Fruit fly (Drosophila melanogaster) whole organism, wandering third instar larva: ENCODE data around the gene nullo.

Experiments
- Abd-B ChIP-seq: fragments of >200 bp; optimal IDR thresholded peaks from 2 replicates; lab custom pipeline; 2017; ENCODE audit warnings: missing biosample characterization, missing genetic modification characterization
- CG32264 ChIP-seq: fragments of 200-800 bp; sonication (Bioruptor generic); optimal IDR thresholded peaks from 2 replicates; lab custom pipeline; 2016; ENCODE audit warnings: missing biosample characterization, missing genetic modification characterization
- CG9705 ChIP-seq: fragments of 200-800 bp; sonication (Bioruptor generic); optimal IDR thresholded peaks from 2 replicates; lab custom pipeline; 2018; ENCODE audit warnings: missing biosample characterization, mild to moderate bottlenecking, missing genetic modification characterization
- CrebA ChIP-seq: fragments of 200-800 bp; sonication (Bioruptor generic); optimal IDR thresholded peaks from 2 replicates; lab custom pipeline; 2016; ENCODE audit warnings: missing biosample characterization, mild to moderate bottlenecking, missing genetic modification characterization, borderline replicate concordance
- Dfd ChIP-seq: fragments of >200 bp; optimal IDR thresholded peaks from 2 replicates; lab custom pipeline; 2017; ENCODE audit warnings: missing biosample characterization, missing genetic modification characterization
- Dif ChIP-seq: fragments of 200-275, 200-300 bp; sonication (Bioruptor generic); optimal IDR thresholded peaks from 2 replicates; lab custom pipeline; 2018; ENCODE audit warnings: missing biosample characterization, missing genetic modification characterization; ENCODE audit not compliant: partially characterized antibody
- GATAd ChIP-seq: sonication (Bioruptor generic); optimal IDR thresholded peaks from 2 replicates; lab custom pipeline; 2016; ENCODE audit warnings: missing biosample characterization, missing genetic modification characterization
- HLH106 ChIP-seq: fragments of 200-800 bp; optimal IDR thresholded peaks from 3 replicates; lab custom pipeline; 2019; ENCODE audit warnings: missing biosample characterization, mild to moderate bottlenecking, missing genetic modification characterization, moderate library complexity
- Hnf4 ChIP-seq: fragments of 200-800 bp; sonication (Bioruptor generic); optimal IDR thresholded peaks from 2 replicates; lab custom pipeline; 2016; ENCODE audit warnings: missing biosample characterization, mild to moderate bottlenecking, missing genetic modification characterization
- Hr78 ChIP-seq: fragments of >200 bp; optimal IDR thresholded peaks from 2 replicates; lab custom pipeline; 2017; ENCODE audit warnings: missing biosample characterization, missing genetic modification characterization
- Hr83 ChIP-seq: fragments of 200-300 bp; sonication (Bioruptor generic); optimal IDR thresholded peaks from 2 replicates; lab custom pipeline; 2016; ENCODE audit warnings: missing biosample characterization, mild to moderate bottlenecking, missing genetic modification characterization, moderate library complexity; ENCODE audit not compliant: poor library complexity, severe bottlenecking
- Jra ChIP-seq: sonication (Bioruptor generic); optimal IDR thresholded peaks from 2 replicates; lab custom pipeline; 2016; ENCODE audit warnings: missing biosample characterization, missing genetic modification characterization
- Mio ChIP-seq: sonication (Bioruptor generic); optimal IDR thresholded peaks from 2 replicates; lab custom pipeline; 2016; ENCODE audit warnings: missing biosample characterization, missing genetic modification characterization
- Myc ChIP-seq: fragments of >200 bp; optimal IDR thresholded peaks from 2 replicates; lab custom pipeline; 2017
- OdsH ChIP-seq: fragments of 200-800 bp; sonication (Bioruptor generic); optimal IDR thresholded peaks from 2 replicates; lab custom pipeline; 2016; ENCODE audit warnings: missing biosample characterization, mild to moderate bottlenecking, missing genetic modification characterization
- Rel ChIP-seq, 2 experiments: fragments of 200-800 bp; sonication (Bioruptor generic) in 1 of 2; optimal IDR thresholded peaks; 2 replicates in 1 of 2; 3 replicates in 1 of 2; lab custom pipeline; 2016 to 2019; ENCODE audit warnings: mild to moderate bottlenecking in 2 of 2, missing biosample characterization in 2 of 2, missing genetic modification characterization in 2 of 2, moderate library complexity in 1 of 2
- Sp1 ChIP-seq: fragments of 200-800 bp; sonication (Bioruptor generic); optimal IDR thresholded peaks from 3 replicates; lab custom pipeline; 2019; ENCODE audit warnings: missing biosample characterization, mild to moderate bottlenecking, missing genetic modification characterization, moderate library complexity
- Vsx2 ChIP-seq: fragments of 200-300, 225-300 bp; sonication (Bioruptor generic); optimal IDR thresholded peaks from 2 replicates; lab custom pipeline; 2018; ENCODE audit warnings: missing biosample characterization, missing genetic modification characterization; ENCODE audit not compliant: partially characterized antibody
- br ChIP-seq: fragments of 200-800 bp; sonication (Bioruptor generic); optimal IDR thresholded peaks from 2 replicates; lab custom pipeline; 2016; ENCODE audit warnings: missing biosample characterization, missing genetic modification characterization
- brk ChIP-seq: fragments of 200-800 bp; sonication (Bioruptor generic); optimal IDR thresholded peaks from 2 replicates; lab custom pipeline; 2016; ENCODE audit warnings: missing biosample characterization, mild to moderate bottlenecking, missing genetic modification characterization
- dl ChIP-seq, 2 experiments: fragments of 175-275, 200-275 bp in 1 of 2; fragments of 200-275 bp in 1 of 2; sonication (Bioruptor generic); optimal IDR thresholded peaks; lab custom pipeline; 2018; ENCODE audit warnings: mild to moderate bottlenecking in 2 of 2, missing biosample characterization in 2 of 2, missing genetic modification characterization in 2 of 2, moderate library complexity in 2 of 2; ENCODE audit not compliant: partially characterized antibody in 2 of 2, insufficient read depth in 1 of 2
- dmrt93B ChIP-seq: fragments of 200-800 bp; sonication (Bioruptor generic); optimal IDR thresholded peaks from 2 replicates; lab custom pipeline; 2018; ENCODE audit warnings: missing biosample characterization, mild to moderate bottlenecking, missing genetic modification characterization
- dsf ChIP-seq: sonication (Bioruptor generic); optimal IDR thresholded peaks from 2 replicates; lab custom pipeline; 2016; ENCODE audit warnings: missing biosample characterization, missing genetic modification characterization, borderline replicate concordance
- ey ChIP-seq: fragments of 200-800 bp; sonication (Bioruptor generic); optimal IDR thresholded peaks from 2 replicates; lab custom pipeline; 2016; ENCODE audit warnings: missing biosample characterization, missing genetic modification characterization
- foxo ChIP-seq, 2 experiments: fragments of 200-800 bp; sonication (Bioruptor generic); optimal IDR thresholded peaks; 2 replicates in 1 of 2; 3 replicates in 1 of 2; lab custom pipeline; 2016 to 2017; ENCODE audit warnings: missing biosample characterization in 2 of 2, missing genetic modification characterization in 2 of 2
- fru ChIP-seq: fragments of 200-800 bp; sonication (Bioruptor generic); optimal IDR thresholded peaks from 3 replicates; lab custom pipeline; 2016; ENCODE audit warnings: missing biosample characterization, mild to moderate bottlenecking, missing genetic modification characterization
- h ChIP-seq: fragments of 200-800 bp; sonication (Bioruptor generic); optimal IDR thresholded peaks from 3 replicates; lab custom pipeline; 2016; ENCODE audit warnings: missing biosample characterization, mild to moderate bottlenecking, missing genetic modification characterization
- jim ChIP-seq: fragments of 175-275, 200-325 bp; sonication (Bioruptor generic); optimal IDR thresholded peaks from 2 replicates; lab custom pipeline; 2016; ENCODE audit warnings: missing biosample characterization, mild to moderate bottlenecking, missing genetic modification characterization
- lola ChIP-seq: fragments of >200 bp; optimal IDR thresholded peaks from 2 replicates; lab custom pipeline; 2017; ENCODE audit warnings: missing biosample characterization, missing genetic modification characterization
- pan ChIP-seq: fragments of >200 bp; optimal IDR thresholded peaks from 2 replicates; lab custom pipeline; 2017
- psq ChIP-seq: fragments of 200-800 bp; sonication (Bioruptor generic); optimal IDR thresholded peaks from 3 replicates; lab custom pipeline; 2017; ENCODE audit warnings: missing biosample characterization, mild to moderate bottlenecking, missing genetic modification characterization, moderate library complexity
- rgr ChIP-seq: fragments of 200-800 bp; sonication (Bioruptor generic); optimal IDR thresholded peaks from 3 replicates; lab custom pipeline; 2016; ENCODE audit warnings: missing biosample characterization, mild to moderate bottlenecking, missing genetic modification characterization
- sage ChIP-seq: fragments of 200-800 bp; sonication (Bioruptor generic); optimal IDR thresholded peaks from 2 replicates; lab custom pipeline; 2016; ENCODE audit warnings: missing biosample characterization, mild to moderate bottlenecking, missing genetic modification characterization
- sv ChIP-seq: fragments of 200-800 bp; sonication (Bioruptor generic); optimal IDR thresholded peaks from 3 replicates; lab custom pipeline; 2016; ENCODE audit warnings: missing biosample characterization, missing genetic modification characterization
- tai ChIP-seq: sonication (Bioruptor generic); optimal IDR thresholded peaks from 2 replicates; lab custom pipeline; 2016; ENCODE audit warnings: missing biosample characterization, missing genetic modification characterization
- usp ChIP-seq: fragments of >200 bp; optimal IDR thresholded peaks from 2 replicates; lab custom pipeline; 2017; ENCODE audit warnings: missing biosample characterization, missing genetic modification characterization
- woc ChIP-seq: sonication (Bioruptor generic); optimal IDR thresholded peaks from 2 replicates; lab custom pipeline; 2016; ENCODE audit warnings: missing biosample characterization, mild to moderate bottlenecking, missing genetic modification characterization

Gene nullo

dm6 chrX:7014931-7015428 is 34.3 kb upstream of the nullo start:
- TF ChIP-seq jim: no peak
- TF ChIP-seq lola: no peak
- TF ChIP-seq GATAd: no peak
- no peak for TF ChIP-seq Vsx2 (GFP tag; lab: Kevin White, UChicago)
- TF ChIP-seq Mio (GFP tag; lab: Kevin White, UChicago): no peak
- TF ChIP-seq Dif (GFP tag; lab: Kevin White, UChicago): no peak
- peak; percentile 22 for TF ChIP-seq h (GFP tag; lab: Kevin White, UChicago)
- TF ChIP-seq pan (lab: Kevin White, UChicago): peak; percentile 53
- no peak for TF ChIP-seq Abd-B (GFP tag; lab: Kevin White, UChicago)
- TF ChIP-seq rgr (GFP tag; lab: Kevin White, UChicago): peak; percentile 34
- TF ChIP-seq OdsH (GFP tag; lab: Kevin White, UChicago): no peak
- TF ChIP-seq dsf (GFP tag; lab: Kevin White, UChicago): no peak
- no peak for TF ChIP-seq sage
- no peak for TF ChIP-seq dmrt93B (GFP tag; lab: Kevin White, UChicago)
- TF ChIP-seq ey: peak; percentile 69
- TF ChIP-seq Hr78 (GFP tag; lab: Kevin White, UChicago): no peak
- peak; percentile 5 for TF ChIP-seq Jra (GFP tag; lab: Kevin White, UChicago)
- no peak for TF ChIP-seq CG32264 (GFP tag; lab: Kevin White, UChicago)
- peak; percentile 8 to 78 for TF ChIP-seq foxo (GFP tag; optimal IDR thresholded peaks at IDR 0.05; lab: Kevin White, UChicago)
- TF ChIP-seq Hnf4 (GFP tag; lab: Kevin White, UChicago): peak; percentile 57
- peak; percentile 43 for TF ChIP-seq fru
- peak; percentile 0 for TF ChIP-seq Hr83 (GFP tag; lab: Kevin White, UChicago)
- TF ChIP-seq Myc (lab: Kevin White, UChicago): peak; percentile 48
- no peak for TF ChIP-seq Rel (GFP tag; optimal IDR thresholded peaks at IDR 0.05; lab: Kevin White, UChicago)
- TF ChIP-seq Rel (tag; optimal IDR thresholded peaks at IDR 0.05; lab: Kevin White, UChicago): peak; percentile 8
- no peak for TF ChIP-seq usp (GFP tag; lab: Kevin White, UChicago)
- peak; percentile 10 for TF ChIP-seq br (GFP tag; lab: Kevin White, UChicago)
- TF ChIP-seq Sp1: peak; percentile 5
- no peak for TF ChIP-seq Dfd
- TF ChIP-seq HLH106 (tag; lab: Kevin White, UChicago): peak; percentile 38
- TF ChIP-seq brk (GFP tag; lab: Kevin White, UChicago): no peak
- TF ChIP-seq dl (GFP tag; optimal IDR thresholded peaks at IDR 0.05; lab: Kevin White, UChicago; ENCODE audit: insufficient read depth in 1 of 2, partially characterized antibody in 2 of 2): no peak
- no peak for TF ChIP-seq CG9705 (GFP tag; lab: Kevin White, UChicago)
- TF ChIP-seq psq (GFP tag; lab: Kevin White, UChicago): no peak
- TF ChIP-seq tai (GFP tag; lab: Kevin White, UChicago): peak; percentile 68
- no peak for TF ChIP-seq CrebA (GFP tag; lab: Kevin White, UChicago)
- peak; percentile 66 for TF ChIP-seq sv (GFP tag; lab: Kevin White, UChicago)
- TF ChIP-seq woc (GFP tag; lab: Kevin White, UChicago): peak; percentile 90

dm6 chrX:7034892-7035291 is 14.4 kb upstream of the nullo start:
- TF ChIP-seq usp (GFP tag; lab: Kevin White, UChicago) (no peak), CrebA (GFP tag; lab: Kevin White, UChicago) (no peak)

DNA sequence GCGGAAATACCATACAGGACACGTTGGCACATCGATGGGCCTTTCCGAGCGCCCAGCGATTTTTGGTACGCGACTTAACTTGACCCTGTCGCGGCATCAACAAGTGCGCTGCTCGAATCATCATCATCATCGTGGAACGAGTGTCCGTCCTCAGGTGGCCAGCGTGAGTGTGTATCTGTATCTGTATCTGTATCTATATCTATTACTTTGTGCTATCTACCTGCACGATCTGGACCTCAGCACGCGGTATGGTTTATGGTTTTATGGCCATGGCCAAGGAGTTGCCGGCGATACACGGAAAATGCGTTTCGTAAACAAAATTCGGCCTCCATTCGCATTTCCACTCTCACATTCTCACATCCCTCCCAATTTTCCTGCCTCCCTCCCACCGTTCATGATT is 12.2 kb upstream of the nullo start:
- TF ChIP-seq Dif (GFP tag; lab: Kevin White, UChicago) (no peak), CG32264 (GFP tag; lab: Kevin White, UChicago) (no peak), Abd-B (GFP tag; lab: Kevin White, UChicago) (no peak), woc (GFP tag; lab: Kevin White, UChicago) (no peak), Hr83 (GFP tag; lab: Kevin White, UChicago) (no peak), h (GFP tag; lab: Kevin White, UChicago) (no peak), HLH106 (tag; lab: Kevin White, UChicago) (no peak)
- TF ChIP-seq, all 38 proteins: peak for 0
